Worm (Caenorhabditis elegans) whole organism, late embryonic: ENCODE results near the gene F37A4.1.

ENCODE experiments used
- C08G9.2 ChIP-seq: sonication (generic microtip); optimal IDR thresholded peaks from 2 replicates; lab custom pipeline; 2016; ENCODE audit warnings: mild to moderate bottlenecking, missing genetic modification characterization, moderate library complexity, missing compliant biosample characterization
- C38D4.7 ChIP-seq: fragments of 200-800 bp; sonication (Bioruptor generic); optimal IDR thresholded peaks from 2 replicates; lab custom pipeline; 2018; ENCODE audit warnings: mild to moderate bottlenecking, missing genetic modification characterization, moderate library complexity, missing compliant biosample characterization
- F13H6.1 ChIP-seq: sonication (generic microtip); optimal IDR thresholded peaks from 2 replicates; lab custom pipeline; 2016; ENCODE audit warnings: missing genetic modification characterization, missing compliant biosample characterization
- Y22D7AL.16 ChIP-seq: sonication (generic microtip); optimal IDR thresholded peaks from 2 replicates; lab custom pipeline; 2016; ENCODE audit warnings: missing genetic modification characterization, missing compliant biosample characterization
- ahr-1 ChIP-seq: sonication (generic microtip); optimal IDR thresholded peaks from 2 replicates; lab custom pipeline; 2016; ENCODE audit warnings: missing genetic modification characterization, missing compliant biosample characterization
- ceh-18 ChIP-seq: sonication (generic microtip); optimal IDR thresholded peaks from 2 replicates; lab custom pipeline; 2016; ENCODE audit warnings: missing genetic modification characterization, missing compliant biosample characterization
- ceh-19 ChIP-seq: fragments of 200-800 bp; sonication (Bioruptor generic); optimal IDR thresholded peaks from 2 replicates; lab custom pipeline; 2018; ENCODE audit warnings: mild to moderate bottlenecking, missing genetic modification characterization, missing compliant biosample characterization
- ceh-2 ChIP-seq: sonication (generic microtip); optimal IDR thresholded peaks from 2 replicates; lab custom pipeline; 2016; ENCODE audit warnings: missing genotype, missing genetic modification characterization, missing compliant biosample characterization
- ceh-22 ChIP-seq: sonication (generic microtip); optimal IDR thresholded peaks from 2 replicates; lab custom pipeline; 2017; ENCODE audit warnings: missing biosample characterization, missing genetic modification characterization
- ceh-34 ChIP-seq: sonication (generic microtip); optimal IDR thresholded peaks from 2 replicates; lab custom pipeline; 2016; ENCODE audit warnings: mild to moderate bottlenecking, missing genetic modification characterization, missing compliant biosample characterization
- ceh-45 ChIP-seq: fragments of 200-800 bp; sonication (Bioruptor generic); IDR thresholded peaks from 2 replicates; pipeline ENCODE4 v1.3.6; 2022; ENCODE audit warnings: missing genetic modification reagents, missing genetic modification characterization, missing compliant biosample characterization
- ceh-48 ChIP-seq: sonication (generic microtip); optimal IDR thresholded peaks from 2 replicates; lab custom pipeline; 2016; ENCODE audit warnings: missing genetic modification characterization, inconsistent platforms, missing compliant biosample characterization
- che-1 ChIP-seq: sonication (generic microtip); optimal IDR thresholded peaks from 2 replicates; lab custom pipeline; 2016; ENCODE audit warnings: mild to moderate bottlenecking, missing genetic modification characterization, missing compliant biosample characterization
- dmd-4 ChIP-seq: sonication (generic microtip); optimal IDR thresholded peaks from 2 replicates; lab custom pipeline; 2016; ENCODE audit warnings: borderline replicate concordance, missing genetic modification characterization, missing compliant biosample characterization
- elt-2 ChIP-seq: sonication (generic microtip); optimal IDR thresholded peaks from 2 replicates; lab custom pipeline; 2016; ENCODE audit warnings: missing genetic modification reagents, missing genetic modification characterization, missing compliant biosample characterization
- elt-4 ChIP-seq: sonication (generic microtip); optimal IDR thresholded peaks from 2 replicates; lab custom pipeline; 2016; ENCODE audit warnings: missing genetic modification characterization, missing compliant biosample characterization
- ets-4 ChIP-seq: sonication (generic microtip); optimal IDR thresholded peaks from 2 replicates; lab custom pipeline; 2016; ENCODE audit warnings: missing genetic modification characterization, missing compliant biosample characterization
- fax-1 ChIP-seq: sonication (generic microtip); optimal IDR thresholded peaks from 2 replicates; lab custom pipeline; 2016; ENCODE audit warnings: missing genotype, missing genetic modification characterization, missing compliant biosample characterization
- fkh-6 ChIP-seq: sonication (generic microtip); optimal IDR thresholded peaks from 2 replicates; lab custom pipeline; 2016; ENCODE audit warnings: missing genetic modification characterization, missing compliant biosample characterization
- hlh-13 ChIP-seq: fragments of 200-800 bp; sonication (Bioruptor generic); optimal IDR thresholded peaks from 2 replicates; lab custom pipeline; 2018; ENCODE audit warnings: mild to moderate bottlenecking, missing genetic modification characterization, missing compliant biosample characterization
- hlh-15 ChIP-seq: sonication (generic microtip); optimal IDR thresholded peaks from 2 replicates; lab custom pipeline; 2016; ENCODE audit warnings: missing genetic modification characterization, missing compliant biosample characterization
- hlh-30 ChIP-seq: sonication (generic microtip); optimal IDR thresholded peaks from 2 replicates; lab custom pipeline; 2017; ENCODE audit warnings: antibody characterized with exemption, missing genetic modification characterization, missing compliant biosample characterization; ENCODE audit not compliant: insufficient read depth
- hlh-6 ChIP-seq: sonication (generic microtip); optimal IDR thresholded peaks from 2 replicates; lab custom pipeline; 2016; ENCODE audit warnings: missing genotype, missing genetic modification characterization, missing compliant biosample characterization
- hlh-8 ChIP-seq: sonication (generic microtip); optimal IDR thresholded peaks from 2 replicates; lab custom pipeline; 2016; ENCODE audit warnings: missing genotype, missing genetic modification characterization, missing compliant biosample characterization
- lim-6 ChIP-seq: sonication (generic microtip); optimal IDR thresholded peaks from 2 replicates; lab custom pipeline; 2016; ENCODE audit warnings: missing genetic modification characterization, missing compliant biosample characterization
- nfya-1 ChIP-seq: sonication (generic microtip); optimal IDR thresholded peaks from 2 replicates; lab custom pipeline; 2017; ENCODE audit warnings: missing genetic modification characterization, mild to moderate bottlenecking, missing compliant biosample characterization, antibody characterized with exemption, moderate library complexity
- nhr-11 ChIP-seq: fragments of 150-350 bp; optimal IDR thresholded peaks from 2 replicates; lab custom pipeline; 2014; ENCODE audit warnings: missing biosample characterization, missing genetic modification characterization
- nhr-232 ChIP-seq: sonication (generic microtip); optimal IDR thresholded peaks from 2 replicates; lab custom pipeline; 2016; ENCODE audit warnings: missing genetic modification characterization, missing compliant biosample characterization
- pax-1 ChIP-seq: fragments of 150-350 bp; optimal IDR thresholded peaks from 2 replicates; lab custom pipeline; 2014; ENCODE audit warnings: missing biosample characterization, missing genetic modification characterization
- pha-4 ChIP-seq: fragments of 150-350 bp; optimal IDR thresholded peaks from 2 replicates; lab custom pipeline; 2018; ENCODE audit warnings: missing biosample characterization, missing genetic modification reagents, missing genetic modification characterization
- pqm-1 ChIP-seq: sonication (generic microtip); optimal IDR thresholded peaks from 2 replicates; lab custom pipeline; 2016; ENCODE audit warnings: missing genetic modification characterization, missing compliant biosample characterization
- pros-1 ChIP-seq: fragments of 150-350 bp; optimal IDR thresholded peaks from 2 replicates; lab custom pipeline; 2014; ENCODE audit warnings: missing biosample characterization, missing genetic modification reagents, missing genetic modification characterization
- ref-2 ChIP-seq: sonication (generic microtip); optimal IDR thresholded peaks from 2 replicates; lab custom pipeline; 2016; ENCODE audit warnings: missing genetic modification characterization, missing compliant biosample characterization
- rnt-1 ChIP-seq: sonication (generic microtip); optimal IDR thresholded peaks from 2 replicates; lab custom pipeline; 2016; ENCODE audit warnings: missing genetic modification characterization, missing compliant biosample characterization
- sdc-2 ChIP-seq: sonication (generic microtip); optimal IDR thresholded peaks from 2 replicates; lab custom pipeline; 2016; ENCODE audit warnings: missing genotype, missing genetic modification characterization, missing compliant biosample characterization
- sox-4 ChIP-seq: sonication (generic microtip); optimal IDR thresholded peaks from 2 replicates; lab custom pipeline; 2017; ENCODE audit warnings: mild to moderate bottlenecking, missing genetic modification characterization, inconsistent platforms, missing compliant biosample characterization
- tbx-7 ChIP-seq: sonication (generic microtip); optimal IDR thresholded peaks from 2 replicates; lab custom pipeline; 2016; ENCODE audit warnings: missing genotype, missing genetic modification characterization, missing compliant biosample characterization
- ttx-3 ChIP-seq: sonication (generic microtip); optimal IDR thresholded peaks from 2 replicates; lab custom pipeline; 2016; ENCODE audit warnings: missing genetic modification reagents, missing genetic modification characterization, missing compliant biosample characterization
- unc-3 ChIP-seq, 2 experiments: fragments of 200-800 bp in 1 of 2; sonication (Bioruptor generic) in 1 of 2; sonication (generic microtip) in 1 of 2; conservative IDR thresholded peaks in 1 of 2; optimal IDR thresholded peaks in 1 of 2; 2 replicates each; pipeline versions ENCODE4 v1.3.6 to Lab custom; 2016 to 2022; ENCODE audit warnings: missing compliant biosample characterization in 2 of 2, missing genetic modification characterization in 2 of 2, missing genetic modification reagents in 1 of 2
- unc-55 ChIP-seq: sonication (generic microtip); optimal IDR thresholded peaks from 2 replicates; lab custom pipeline; 2017; ENCODE audit warnings: missing biosample characterization, missing genetic modification reagents, missing genetic modification characterization
- unc-86 ChIP-seq: sonication (generic microtip); optimal IDR thresholded peaks from 2 replicates; lab custom pipeline; 2016; ENCODE audit warnings: missing genetic modification characterization, missing compliant biosample characterization
- zip-5 ChIP-seq: sonication (generic microtip); optimal IDR thresholded peaks from 2 replicates; lab custom pipeline; 2016; ENCODE audit warnings: missing genetic modification characterization, missing compliant biosample characterization
- ztf-16 ChIP-seq: sonication (generic microtip); optimal IDR thresholded peaks from 2 replicates; lab custom pipeline; 2017; ENCODE audit warnings: missing genetic modification characterization, missing compliant biosample characterization

F37A4.1 gene

DNA sequence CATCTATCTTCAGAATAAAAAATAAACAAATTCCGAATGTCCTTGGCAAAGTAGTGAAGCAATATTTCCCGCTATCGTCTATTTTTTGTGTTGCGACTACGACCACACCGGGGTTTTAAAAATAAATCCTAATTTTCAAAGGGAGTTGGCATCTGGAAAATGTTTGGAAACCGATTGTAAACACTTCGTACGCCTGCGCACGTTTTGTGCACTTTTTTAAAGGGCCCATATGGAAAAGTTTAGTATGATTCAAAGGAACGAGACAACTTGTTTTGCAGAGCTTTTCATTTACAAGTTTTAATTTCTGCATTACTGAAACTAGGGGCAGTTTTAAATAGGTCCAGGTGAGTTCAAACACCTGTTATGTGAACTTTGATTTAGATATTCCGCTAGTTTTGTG lies 16.9 kb downstream of the F37A4.1 start:
- no peak for TF ChIP-seq C08G9.2
- TF ChIP-seq ceh-34 (tag; lab: Kevin White, UChicago), result no peak
- TF ChIP-seq ztf-16 (tag; lab: Kevin White, UChicago), result no peak
- TF ChIP-seq ceh-19 (GFP tag; lab: Kevin White, UChicago), result no peak
- TF ChIP-seq rnt-1 (tag; lab: Kevin White, UChicago), result no peak
- no peak for TF ChIP-seq elt-2 (tag; lab: Kevin White, UChicago)
- TF ChIP-seq, all 69 proteins: peak for 0

DNA sequence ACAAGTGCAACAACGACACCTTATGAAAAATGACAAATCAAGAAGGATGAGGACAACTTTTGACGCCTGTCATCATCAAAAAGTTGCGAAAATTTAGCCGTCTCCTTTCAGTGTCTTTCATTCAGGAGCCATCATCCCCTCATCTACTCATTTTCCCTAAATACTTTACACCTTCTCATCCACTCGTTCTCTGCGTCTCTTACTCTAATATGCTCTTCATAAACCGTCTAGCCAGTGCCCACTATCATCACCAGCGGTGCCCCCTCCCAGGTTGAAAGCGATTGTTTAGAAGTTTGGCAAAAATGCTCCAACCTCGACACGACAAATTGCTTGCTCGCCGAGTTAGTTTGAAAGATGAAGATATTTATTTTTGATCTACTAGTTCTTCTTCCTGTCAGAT lies 19.4 kb downstream of the F37A4.1 start:
- TF ChIP-seq ceh-18 (tag; lab: Kevin White, UChicago) (peak; percentile 57), unc-55 (GFP tag; lab: Kevin White, UChicago) (peak; percentile 64), unc-3 (GFP tag; conservative IDR thresholded peaks at IDR 0.05; lab: Robert Waterston, UW) (no peak), unc-3 (tag; optimal IDR thresholded peaks at IDR 0.05; lab: Kevin White, UChicago) (no peak)

DNA sequence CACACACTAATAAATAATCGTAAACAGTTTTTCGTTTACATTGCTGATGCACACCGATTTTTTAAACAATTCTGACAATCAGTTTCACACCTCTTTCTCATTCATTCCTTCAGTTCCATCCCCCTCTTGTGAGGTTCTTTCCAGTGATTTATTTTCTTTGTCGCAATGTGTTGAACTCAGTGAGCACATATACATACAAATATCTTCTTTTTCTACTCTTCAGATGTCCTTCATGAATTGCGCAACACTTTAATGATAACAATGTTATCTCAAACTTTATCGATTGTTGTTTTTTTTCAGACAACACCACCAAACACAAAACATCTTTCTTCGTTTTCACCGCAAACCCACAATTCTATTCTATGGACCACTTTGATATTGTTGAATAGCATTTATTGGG lies 22.8 kb downstream of the F37A4.1 start, which contains the start of gene dig-1:
dig-1 (plus strand) TSS at position 301 of the 400 bp plus-strand sequence.
- no peak for TF ChIP-seq pax-1
- no peak for TF ChIP-seq Y22D7AL.16
- no peak for TF ChIP-seq zip-5 (tag; lab: Kevin White, UChicago)
- no peak for TF ChIP-seq ceh-2 (tag; lab: Kevin White, UChicago)
- no peak for TF ChIP-seq unc-55 (GFP tag; lab: Kevin White, UChicago)
- no peak for TF ChIP-seq che-1 (tag; lab: Kevin White, UChicago)
- TF ChIP-seq hlh-6 (tag; lab: Kevin White, UChicago), result no peak
- no peak for TF ChIP-seq F13H6.1 (tag; lab: Kevin White, UChicago)
- no peak for TF ChIP-seq nhr-232 (tag; lab: Kevin White, UChicago)
- TF ChIP-seq fkh-6, result no peak
- no peak for TF ChIP-seq ets-4 (tag; lab: Kevin White, UChicago)
- no peak for TF ChIP-seq pha-4 (tag; lab: Kevin White, UChicago)

DNA sequence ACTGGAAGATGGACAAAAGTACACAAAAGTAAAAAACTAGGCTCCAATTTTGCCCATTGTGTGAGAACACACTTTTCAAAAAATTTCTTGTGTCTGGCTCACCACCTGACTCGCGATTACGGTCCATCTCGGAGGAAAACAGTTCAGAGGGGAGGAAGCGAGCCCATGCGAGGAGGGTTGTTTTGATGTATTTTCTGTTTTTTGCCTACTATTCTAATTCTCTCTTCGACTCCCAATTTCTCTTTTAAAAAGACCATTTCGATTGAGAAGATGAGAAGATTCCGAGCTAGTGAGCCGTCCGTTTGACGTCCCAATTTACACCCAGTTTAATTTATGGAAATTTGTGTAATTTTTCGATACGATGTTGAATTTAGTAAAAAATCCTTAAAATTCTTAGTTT lies 23.5 kb downstream of the F37A4.1 start:
- TF ChIP-seq fkh-6 (no peak), hlh-8 (tag; lab: Kevin White, UChicago) (no peak), ahr-1 (no peak), unc-86 (tag; lab: Kevin White, UChicago) (no peak), unc-55 (GFP tag; lab: Kevin White, UChicago) (no peak), ceh-2 (tag; lab: Kevin White, UChicago) (no peak), ceh-22 (no peak), rnt-1 (tag; lab: Kevin White, UChicago) (no peak), pqm-1 (tag; lab: Kevin White, UChicago) (no peak), sdc-2 (tag; lab: Kevin White, UChicago) (no peak), sox-4 (tag; lab: Kevin White, UChicago) (no peak), ets-4 (tag; lab: Kevin White, UChicago) (no peak), tbx-7 (no peak), ttx-3 (tag; lab: Kevin White, UChicago) (no peak), zip-5 (tag; lab: Kevin White, UChicago) (no peak), elt-2 (tag; lab: Kevin White, UChicago) (no peak), dmd-4 (tag; lab: Kevin White, UChicago) (no peak), hlh-30 (tag; lab: Kevin White, UChicago) (no peak), fax-1 (tag; lab: Kevin White, UChicago) (no peak), nfya-1 (no peak)

DNA sequence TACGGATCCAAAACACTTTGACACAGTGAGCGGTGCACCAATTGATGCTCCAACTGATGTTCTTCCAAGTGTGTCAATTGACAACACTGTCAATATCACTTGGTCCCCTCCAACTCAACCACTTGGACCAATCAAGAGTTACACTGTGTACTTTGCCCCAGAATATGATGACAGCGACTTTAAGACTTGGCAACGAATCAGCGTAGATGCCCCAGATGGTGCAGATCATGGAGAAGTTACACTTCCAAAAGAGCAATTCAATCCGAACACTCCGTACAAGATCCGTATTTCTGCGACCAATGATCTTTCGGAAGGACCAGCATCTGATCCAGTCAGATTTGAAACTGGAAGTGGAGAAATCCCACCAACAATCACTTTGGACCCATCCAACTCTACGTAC lies 29.4 kb downstream of the F37A4.1 start:
- TF ChIP-seq ceh-45 (GFP tag; lab: Robert Waterston, UW) (no peak), tbx-7 (no peak), hlh-15 (no peak), ref-2 (tag; lab: Kevin White, UChicago) (no peak), lim-6 (no peak), ceh-48 (no peak), elt-4 (no peak), nhr-232 (tag; lab: Kevin White, UChicago) (no peak), elt-2 (tag; lab: Kevin White, UChicago) (no peak), ceh-34 (tag; lab: Kevin White, UChicago) (no peak), C38D4.7 (GFP tag; lab: Kevin White, UChicago) (no peak), hlh-13 (no peak), pros-1 (tag; lab: Kevin White, UChicago) (no peak), nhr-11 (no peak)
